Worm (Caenorhabditis elegans): ENCODE data around the gene C08B6.11.

Gene C08B6.11

DNA sequence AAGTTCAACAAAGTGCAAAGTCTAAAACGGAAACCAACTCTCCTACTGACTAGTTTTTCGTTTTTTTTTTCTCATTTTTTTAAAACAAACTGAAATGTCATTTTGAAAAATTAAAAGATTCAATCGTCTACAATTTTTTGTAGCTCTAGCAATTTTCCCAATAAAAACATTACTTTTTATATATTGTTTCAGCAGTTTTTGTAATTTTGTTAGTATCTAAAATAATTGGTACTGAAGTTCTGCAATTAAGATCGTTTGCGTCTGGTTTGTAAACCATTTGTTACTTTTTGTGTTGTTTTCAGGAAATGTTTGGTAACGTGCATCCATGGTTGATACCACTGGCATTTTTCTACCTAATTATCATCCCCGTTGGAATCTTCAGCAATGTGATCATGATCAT, 51.1 kb downstream of the C08B6.11 start, which contains the start of gene srsx-30:
srsx-30 (plus strand) TSS at position 301 of the 400 bp plus-strand sequence.
- TF ChIP-seq egl-27 (tag; optimal IDR thresholded peaks at IDR 0.05) (no peak), vab-15 (tag; optimal IDR thresholded peaks at IDR 0.05) (no peak), blmp-1 (tag; optimal IDR thresholded peaks at IDR 0.05) (no peak), nhr-85 (tag) (no peak), nhr-76 (tag; optimal IDR thresholded peaks at IDR 0.05) (no peak)
